Worm (Caenorhabditis elegans): Measurements from ENCODE around the gene hmt-1.

The hmt-1 gene

DNA sequence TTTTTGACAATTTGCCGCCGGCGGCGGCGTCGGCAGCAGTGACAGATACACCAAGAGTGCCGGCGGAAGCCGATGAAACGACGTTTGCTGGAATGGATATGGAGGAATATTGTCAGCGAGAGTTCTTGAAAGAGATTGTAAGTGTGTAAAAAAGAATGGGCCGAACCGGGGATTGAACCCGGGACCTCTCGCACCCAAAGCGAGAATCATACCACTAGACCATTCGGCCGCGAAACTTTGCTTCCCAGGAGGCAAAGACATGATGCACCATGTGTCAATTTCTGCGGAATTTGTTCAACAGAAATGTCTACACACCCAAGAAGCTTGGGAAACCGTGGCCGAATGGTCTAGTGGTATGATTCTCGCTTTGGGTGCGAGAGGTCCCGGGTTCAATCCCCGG is 33.1 kb downstream of the hmt-1 start (continued):
- TF ChIP-seq Y79H2A.3 (GFP tag; conservative IDR thresholded peaks at IDR 0.05) = 0 out of 2 replicates have a peak, but pooled peaks have one; percentile 13
- TF ChIP-seq lin-35 (GFP tag; optimal IDR thresholded peaks at IDR 0.05) = peak in 1 of 3 experiments; percentile 87
- no peak for TF ChIP-seq nhr-27 (tag; optimal IDR thresholded peaks at IDR 0.05)
- TF ChIP-seq ceh-27 (GFP tag; optimal IDR thresholded peaks at IDR 0.05) = peak; percentile 73
- 0 out of 2 replicates have a peak, but pooled peaks have one; percentile 20 for TF ChIP-seq ztf-28 (GFP tag; IDR thresholded peaks at IDR 0.05)
- TF ChIP-seq unc-62 (GFP tag; optimal IDR thresholded peaks at IDR 0.05) = no peak
- TF ChIP-seq bed-1 (GFP tag; IDR thresholded peaks at IDR 0.05) = no peak
- TF ChIP-seq nfya-2 (GFP tag; IDR thresholded peaks at IDR 0.05) = no peak
- no peak for TF ChIP-seq sdz-38 (tag; optimal IDR thresholded peaks at IDR 0.05)
- peak; percentile 39 to 49 for TF ChIP-seq rec-8 (tag; optimal IDR thresholded peaks at IDR 0.05)
- no peak for TF ChIP-seq F55B11.4 (tag; optimal IDR thresholded peaks at IDR 0.05; ENCODE audit: borderline replicate concordance, insufficient read depth)
- peak; percentile 73 for TF ChIP-seq D2030.7 (GFP tag; IDR thresholded peaks at IDR 0.05)
- peak; percentile 95 for TF ChIP-seq lin-26 (GFP tag; IDR thresholded peaks at IDR 0.05)
- peak; percentile 61 for TF ChIP-seq him-1 (tag; optimal IDR thresholded peaks at IDR 0.05)
- no peak for TF ChIP-seq xnd-1 (tag; optimal IDR thresholded peaks at IDR 0.05)
- peak; percentile 58 for TF ChIP-seq lsl-1 (GFP tag; optimal IDR thresholded peaks at IDR 0.05)
- TF ChIP-seq ztf-25 (GFP tag; IDR thresholded peaks at IDR 0.05) = 0 out of 2 replicates have a peak, but pooled peaks have one; percentile 65
- TF ChIP-seq K11D2.4 (GFP tag; IDR thresholded peaks at IDR 0.05) = peak; percentile 88
- peak; percentile 54 for TF ChIP-seq athp-1 (tag; optimal IDR thresholded peaks at IDR 0.05)
- TF ChIP-seq mes-4 (tag; optimal IDR thresholded peaks at IDR 0.05) = no peak
- TF ChIP-seq aptf-3 (GFP tag; IDR thresholded peaks at IDR 0.05) = peak; percentile 94
- peak; percentile 68 for TF ChIP-seq F49E8.2 (tag; optimal IDR thresholded peaks at IDR 0.05; ENCODE audit: insufficient read depth)
- peak; percentile 92 for TF ChIP-seq pbrm-1 (GFP tag; IDR thresholded peaks at IDR 0.05)
- TF ChIP-seq T26A5.8 (tag; optimal IDR thresholded peaks at IDR 0.05) = peak; percentile 13
- TF ChIP-seq attf-5 (GFP tag; optimal IDR thresholded peaks at IDR 0.05) = peak; percentile 12
- TF ChIP-seq attf-6 (GFP tag; IDR thresholded peaks at IDR 0.05) = peak; percentile 79; the same call in 1 of the 2 replicates
- peak; percentile 32; the same call in 1 of the 2 replicates for TF ChIP-seq madf-8 (GFP tag; conservative IDR thresholded peaks at IDR 0.05)
- TF ChIP-seq B0336.3 (GFP tag; IDR thresholded peaks at IDR 0.05) = peak; percentile 76
- TF ChIP-seq aptf-2 (GFP tag; conservative IDR thresholded peaks at IDR 0.05) = peak; percentile 93
- peak; percentile 69; the same call in 1 of the 2 replicates for TF ChIP-seq ceh-40 (GFP tag; IDR thresholded peaks at IDR 0.05)
- 0 out of 2 replicates have a peak, but pooled peaks have one; percentile 66 for TF ChIP-seq ceh-58 (GFP tag; IDR thresholded peaks at IDR 0.05)
- TF ChIP-seq lin-40 (tag; optimal IDR thresholded peaks at IDR 0.05) = peak; percentile 94
- peak; percentile 30 for TF ChIP-seq efl-1 (GFP tag; optimal IDR thresholded peaks at IDR 0.05)
- no peak for TF ChIP-seq pha-4 (tag; optimal IDR thresholded peaks at IDR 0.05)
- TF ChIP-seq akir-1 (GFP tag; optimal IDR thresholded peaks at IDR 0.05) = no peak
- TF ChIP-seq B0035.1 (tag; optimal IDR thresholded peaks at IDR 0.05) = peak; percentile 66
- TF ChIP-seq bed-2 (GFP tag; IDR thresholded peaks at IDR 0.05) = no peak
- peak; percentile 93 for TF ChIP-seq nfyb-1 (GFP tag; IDR thresholded peaks at IDR 0.05)
- TF ChIP-seq lag-1 (GFP tag; IDR thresholded peaks at IDR 0.05) = no peak
- TF ChIP-seq madf-10 (tag; optimal IDR thresholded peaks at IDR 0.05) = peak; percentile 74
- peak; percentile 15 for TF ChIP-seq nhr-80 (tag; optimal IDR thresholded peaks at IDR 0.05)
- peak; percentile 47 for TF ChIP-seq snpc-3.4 (tag; optimal IDR thresholded peaks at IDR 0.05)
- TF ChIP-seq B0019.2 (GFP tag; conservative IDR thresholded peaks at IDR 0.05) = no peak
- TF ChIP-seq nfya-1 (tag; optimal IDR thresholded peaks at IDR 0.05; ENCODE audit: borderline replicate concordance, insufficient read depth) = no peak
- TF ChIP-seq snpc-1.1 (tag; optimal IDR thresholded peaks at IDR 0.05; ENCODE audit: insufficient read depth) = peak; percentile 7
- peak; percentile 76; the same call in 1 of the 2 replicates for TF ChIP-seq hmg-20 (GFP tag; IDR thresholded peaks at IDR 0.05)
- TF ChIP-seq C06A6.2 (GFP tag; conservative IDR thresholded peaks at IDR 0.05) = peak; percentile 90
